Fruit fly (Drosophila melanogaster) whole organism, embryonic: ENCODE measurements around the gene endos.

Source experiments
- Adf1 ChIP-seq: fragments of 200-800 bp; sonication (Bioruptor generic); IDR thresholded peaks from 2 replicates; pipeline ENCODE4 v1.3.6; 2022; ENCODE audit warnings: missing biosample characterization, missing genetic modification characterization
- B-H1 ChIP-seq: fragments of 200-800 bp; sonication (Bioruptor generic); IDR thresholded peaks from 3 replicates; pipeline ENCODE4 v1.3.6; 2022; ENCODE audit warnings: missing biosample characterization, missing genetic modification characterization
- CG10959 ChIP-seq: fragments of 200-800 bp; sonication (Bioruptor generic); IDR thresholded peaks from 2 replicates; pipeline ENCODE4 v1.3.6; 2022; ENCODE audit warnings: missing biosample characterization, missing genetic modification characterization
- CG11504 ChIP-seq: fragments of 200-800 bp; sonication (Bioruptor generic); optimal IDR thresholded peaks from 3 replicates; lab custom pipeline; 2019; ENCODE audit warnings: missing biosample characterization, mild to moderate bottlenecking, missing genetic modification characterization, moderate library complexity
- CG17186 ChIP-seq: fragments of 200-800 bp; sonication (Bioruptor generic); optimal IDR thresholded peaks from 3 replicates; lab custom pipeline; 2017; ENCODE audit warnings: missing biosample characterization, missing genetic modification reagents, missing genetic modification characterization
- CG2129 ChIP-seq: fragments of 200-800 bp; sonication (Bioruptor generic); IDR thresholded peaks from 2 replicates; pipeline ENCODE4 v1.3.6; 2022; ENCODE audit warnings: missing biosample characterization, missing genetic modification characterization; ENCODE audit not compliant: partially characterized antibody
- CG30020 ChIP-seq: fragments of 200-800 bp; optimal IDR thresholded peaks from 2 replicates; lab custom pipeline; 2019; ENCODE audit warnings: missing biosample characterization, mild to moderate bottlenecking, missing genetic modification characterization, moderate library complexity
- CG31224 ChIP-seq: fragments of 200-800 bp; sonication (Bioruptor generic); IDR thresholded peaks from 2 replicates; pipeline ENCODE4 v1.3.6; 2022; ENCODE audit warnings: missing biosample characterization, missing genetic modification characterization
- CG31441 ChIP-seq: fragments of 200-800 bp; sonication (Bioruptor generic); IDR thresholded peaks from 2 replicates; pipeline ENCODE4 v1.3.6; 2022; ENCODE audit warnings: missing biosample characterization, missing genetic modification characterization
- CG32532 ChIP-seq: fragments of 200-800 bp; sonication (Bioruptor generic); IDR thresholded peaks from 2 replicates; pipeline ENCODE4 v1.3.6; 2022; ENCODE audit warnings: missing biosample characterization, missing genetic modification characterization
- CG3995 ChIP-seq: fragments of 200-800 bp; sonication (Bioruptor generic); optimal IDR thresholded peaks from 3 replicates; lab custom pipeline; 2016; ENCODE audit warnings: missing biosample characterization, missing genetic modification characterization
- CG43689 ChIP-seq: fragments of 200-800 bp; sonication (Bioruptor generic); IDR thresholded peaks from 2 replicates; pipeline ENCODE4 v1.3.6; 2022; ENCODE audit warnings: missing biosample characterization, missing genetic modification characterization
- CG6254 ChIP-seq: fragments of 200-800 bp; sonication (Bioruptor generic); optimal IDR thresholded peaks from 3 replicates; lab custom pipeline; 2017; ENCODE audit warnings: mild to moderate bottlenecking, missing biosample characterization, missing genetic modification reagents, missing genetic modification characterization
- CG6813 ChIP-seq: fragments of 200-800 bp; sonication (Bioruptor generic); optimal IDR thresholded peaks from 2 replicates; lab custom pipeline; 2017; ENCODE audit warnings: missing biosample characterization, missing genetic modification characterization, mild to moderate bottlenecking, moderate library complexity, missing genetic modification reagents
- CG7372 ChIP-seq: fragments of 200-800 bp; sonication (Bioruptor generic); IDR thresholded peaks from 2 replicates; pipeline ENCODE4 v1.3.6; 2022; ENCODE audit warnings: missing biosample characterization, missing genetic modification characterization
- CG8281 ChIP-seq: fragments of 200-800 bp; sonication (Bioruptor generic); optimal IDR thresholded peaks from 2 replicates; lab custom pipeline; 2018; ENCODE audit warnings: missing biosample characterization, mild to moderate bottlenecking, missing genetic modification characterization, moderate library complexity
- CG9727 ChIP-seq: fragments of 200-800 bp; sonication (Bioruptor generic); optimal IDR thresholded peaks from 3 replicates; lab custom pipeline; 2017; ENCODE audit warnings: missing biosample characterization, mild to moderate bottlenecking, missing genetic modification characterization
- CG9817 ChIP-seq: fragments of 200-800 bp; sonication (Bioruptor generic); optimal IDR thresholded peaks from 2 replicates; lab custom pipeline; 2018; ENCODE audit warnings: missing biosample characterization, mild to moderate bottlenecking, missing genetic modification characterization, moderate library complexity
- D19B ChIP-seq: fragments of 200-800 bp; sonication (Bioruptor generic); optimal IDR thresholded peaks from 2 replicates; lab custom pipeline; 2017; ENCODE audit warnings: missing biosample characterization, mild to moderate bottlenecking, missing genetic modification characterization
- Doc3 ChIP-seq: fragments of 200-800 bp; sonication (Bioruptor generic); IDR thresholded peaks from 3 replicates; pipeline ENCODE4 v1.3.6; 2022; ENCODE audit warnings: missing biosample characterization, missing genetic modification characterization; ENCODE audit not compliant: partially characterized antibody
- E2f1 ChIP-seq: fragments of 200-800 bp; sonication (Bioruptor generic); IDR thresholded peaks from 2 replicates; pipeline ENCODE4 v1.3.6; 2022; ENCODE audit warnings: missing biosample characterization, missing genetic modification characterization
- H15 ChIP-seq: fragments of 200-800 bp; sonication (Bioruptor generic); IDR thresholded peaks from 3 replicates; pipeline ENCODE4 v1.3.6; 2022; ENCODE audit warnings: missing biosample characterization, missing genetic modification characterization
- Hmx ChIP-seq: fragments of 200-800 bp; sonication (Bioruptor generic); optimal IDR thresholded peaks from 2 replicates; lab custom pipeline; 2016; ENCODE audit warnings: missing biosample characterization, missing genetic modification characterization
- Med ChIP-seq: fragments of 200-800 bp; sonication (Bioruptor generic); peaks from one replicate; lab custom pipeline; 2016; ENCODE audit warnings: missing biosample characterization, missing genetic modification characterization, mild to moderate bottlenecking, inconsistent platforms, moderate library complexity
- ash1 ChIP-seq: fragments of 200-800 bp; sonication (Bioruptor generic); optimal IDR thresholded peaks from 2 replicates; lab custom pipeline; 2018; ENCODE audit warnings: missing biosample characterization, mild to moderate bottlenecking, missing genetic modification characterization
- bab2 ChIP-seq: fragments of 200-800 bp; sonication (Bioruptor generic); optimal IDR thresholded peaks from 2 replicates; lab custom pipeline; 2016; ENCODE audit warnings: missing biosample characterization, missing genetic modification characterization
- bsh ChIP-seq, 2 experiments: fragments of 200-800 bp; sonication (Bioruptor generic); optimal IDR thresholded peaks; 2 replicates each; lab custom pipeline; 2017 to 2018; ENCODE audit warnings: mild to moderate bottlenecking in 2 of 2, missing biosample characterization in 2 of 2, missing genetic modification characterization in 2 of 2, moderate library complexity in 1 of 2
- cad ChIP-seq: fragments of >200 bp; optimal IDR thresholded peaks from 2 replicates; lab custom pipeline; 2017; ENCODE audit warnings: missing biosample characterization, missing genetic modification characterization
- caup ChIP-seq: fragments of 200-800 bp; sonication (Bioruptor generic); optimal IDR thresholded peaks from 3 replicates; lab custom pipeline; 2017; ENCODE audit warnings: missing biosample characterization, mild to moderate bottlenecking, missing genetic modification characterization, moderate library complexity; ENCODE audit not compliant: severe bottlenecking
- croc ChIP-seq: fragments of 200-800 bp; sonication (Bioruptor generic); conservative IDR thresholded peaks from 3 replicates; pipeline ENCODE4 v1.3.6; 2022; ENCODE audit warnings: missing biosample characterization, missing genetic modification characterization
- disco-r ChIP-seq: fragments of 200-800 bp; sonication (Bioruptor generic); optimal IDR thresholded peaks from 2 replicates; lab custom pipeline; 2016; ENCODE audit warnings: missing biosample characterization, missing genetic modification characterization
- fd64A ChIP-seq: fragments of 200-800 bp; sonication (Bioruptor generic); optimal IDR thresholded peaks from 3 replicates; lab custom pipeline; 2018; ENCODE audit warnings: missing biosample characterization, mild to moderate bottlenecking, missing genetic modification characterization
- fu2 ChIP-seq: fragments of 200-800 bp; sonication (Bioruptor generic); optimal IDR thresholded peaks from 2 replicates; lab custom pipeline; 2016; ENCODE audit warnings: missing biosample characterization, missing genetic modification characterization
- hb ChIP-seq: fragments of 200-800 bp; sonication (Bioruptor generic); IDR thresholded peaks from 3 replicates; pipeline ENCODE4 v1.3.6; 2022; ENCODE audit warnings: missing biosample characterization, missing genetic modification characterization; ENCODE audit not compliant: partially characterized antibody
- kni ChIP-seq: fragments of 200-800 bp; sonication (Bioruptor generic); optimal IDR thresholded peaks from 3 replicates; lab custom pipeline; 2017; ENCODE audit warnings: mild to moderate bottlenecking, missing biosample characterization, missing genetic modification reagents, missing genetic modification characterization
- mld ChIP-seq: fragments of 200-800 bp; sonication (Bioruptor generic); IDR thresholded peaks from 3 replicates; pipeline ENCODE4 v1.3.6; 2022; ENCODE audit warnings: missing biosample characterization, missing genetic modification characterization; ENCODE audit not compliant: partially characterized antibody
- nmo ChIP-seq: fragments of 200-800 bp; sonication (Bioruptor generic); optimal IDR thresholded peaks from 2 replicates; lab custom pipeline; 2018; ENCODE audit warnings: missing biosample characterization, mild to moderate bottlenecking, missing genetic modification characterization, moderate library complexity
- onecut ChIP-seq: fragments of 200-800 bp; sonication (Bioruptor generic); IDR thresholded peaks from 2 replicates; pipeline ENCODE4 v1.3.6; 2022; ENCODE audit warnings: missing biosample characterization, missing genetic modification characterization
- org-1 ChIP-seq: fragments of 200-800 bp; sonication (Bioruptor generic); optimal IDR thresholded peaks from 2 replicates; lab custom pipeline; 2017; ENCODE audit warnings: missing biosample characterization, missing genetic modification characterization
- row ChIP-seq: fragments of 200-800 bp; sonication (Bioruptor generic); IDR thresholded peaks from 3 replicates; pipeline ENCODE4 v1.3.6; 2022; ENCODE audit warnings: missing biosample characterization, missing genetic modification characterization
- salm ChIP-seq: fragments of 200-800 bp; sonication (Bioruptor generic); optimal IDR thresholded peaks from 2 replicates; lab custom pipeline; 2018; ENCODE audit warnings: missing biosample characterization, mild to moderate bottlenecking, missing genetic modification characterization
- sens ChIP-seq: fragments of 200-800 bp; sonication (Bioruptor generic); peaks from one replicate; lab custom pipeline; 2016; ENCODE audit warnings: missing biosample characterization, missing genetic modification characterization
- sqz ChIP-seq: fragments of 200-800 bp; sonication (Bioruptor generic); optimal IDR thresholded peaks from 3 replicates; lab custom pipeline; 2018; ENCODE audit warnings: missing biosample characterization, mild to moderate bottlenecking, missing genetic modification characterization
- twi ChIP-seq: fragments of 200-800 bp; optimal IDR thresholded peaks from 2 replicates; lab custom pipeline; 2019; ENCODE audit warnings: missing biosample characterization, mild to moderate bottlenecking, missing genetic modification characterization, moderate library complexity
- usp ChIP-seq: fragments of >200 bp; optimal IDR thresholded peaks from 2 replicates; lab custom pipeline; 2017; ENCODE audit warnings: missing biosample characterization, missing genetic modification characterization
- wek ChIP-seq: fragments of 200-800 bp; sonication (Bioruptor generic); optimal IDR thresholded peaks from 3 replicates; lab custom pipeline; 2018; ENCODE audit warnings: missing biosample characterization, mild to moderate bottlenecking, missing genetic modification characterization, moderate library complexity
- zfh2 ChIP-seq: fragments of 200-800 bp; sonication (Bioruptor generic); optimal IDR thresholded peaks from 2 replicates; lab custom pipeline; 2016; ENCODE audit warnings: missing biosample characterization, missing genetic modification characterization

The endos gene

dm6 chr3L:14036867-14037313, 5.4 kb upstream of the endos start, which contains the start of gene Hsp110 (continued):
- TF ChIP-seq bab2 (GFP tag; lab: Kevin White, UChicago) (no peak), mld (GFP tag; lab: Robert Waterston, UW) (peak; percentile 99), D19B (no peak), nmo (GFP tag; lab: Kevin White, UChicago) (peak; percentile 53), CG7372 (GFP tag; lab: Robert Waterston, UW) (no peak), CG11504 (tag; lab: Kevin White, UChicago) (no peak), CG9727 (no peak), CG3995 (GFP tag; lab: Kevin White, UChicago) (peak; percentile 3), CG17186 (GFP tag; lab: Kevin White, UChicago) (peak; percentile 57), sqz (GFP tag; lab: Kevin White, UChicago) (peak; percentile 98), B-H1 (GFP tag; lab: Robert Waterston, UW) (no peak), CG6254 (GFP tag; lab: Kevin White, UChicago) (peak; percentile 56), Adf1 (GFP tag; lab: Robert Waterston, UW) (0 out of 2 replicates have a peak, but pooled peaks have one; percentile 14), Med (GFP tag; lab: Kevin White, UChicago) (peak; percentile 89), sens (GFP tag; lab: Kevin White, UChicago) (peak; percentile 81), fd64A (GFP tag; lab: Kevin White, UChicago) (no peak), CG30020 (tag; lab: Kevin White, UChicago) (peak; percentile 32), CG31224 (no peak), salm (tag; lab: Kevin White, UChicago) (no peak), CG43689 (GFP tag; lab: Robert Waterston, UW) (no peak), row (GFP tag; lab: Robert Waterston, UW) (0 out of 3 replicates have a peak, but pooled peaks have one; percentile 37), twi (tag; lab: Kevin White, UChicago) (no peak), CG32532 (GFP tag; lab: Robert Waterston, UW) (peak; percentile 53), wek (no peak), CG6813 (GFP tag; lab: Kevin White, UChicago) (no peak), bsh (GFP tag; optimal IDR thresholded peaks at IDR 0.05; lab: Kevin White, UChicago) (peak in 1 of 2 experiments; percentile 4), Doc3 (GFP tag; lab: Robert Waterston, UW) (peak; percentile 95), onecut (GFP tag; lab: Robert Waterston, UW) (peak; percentile 66), zfh2 (peak; percentile 33), hb (GFP tag; lab: Robert Waterston, UW) (peak; percentile 99), CG31441 (GFP tag; lab: Robert Waterston, UW) (no peak), H15 (no peak), CG8281 (tag; lab: Kevin White, UChicago) (no peak), caup (GFP tag; lab: Kevin White, UChicago) (no peak), disco-r (GFP tag; lab: Kevin White, UChicago) (no peak), cad (GFP tag; lab: Kevin White, UChicago) (no peak), CG2129 (GFP tag; lab: Robert Waterston, UW) (peak; percentile 96), ash1 (GFP tag; lab: Kevin White, UChicago) (no peak), croc (GFP tag; lab: Robert Waterston, UW) (no peak)

- no peak for TF ChIP-seq CG10959 (GFP tag; lab: Robert Waterston, UW)
- no peak for TF ChIP-seq CG9817 (tag; lab: Kevin White, UChicago)
- TF ChIP-seq Adf1 (GFP tag; lab: Robert Waterston, UW): no peak
- no peak for TF ChIP-seq kni (GFP tag; lab: Kevin White, UChicago)
- no peak for TF ChIP-seq org-1 (GFP tag; lab: Kevin White, UChicago)
- no peak for TF ChIP-seq E2f1 (GFP tag; lab: Robert Waterston, UW)
- no peak for TF ChIP-seq fu2 (GFP tag; lab: Kevin White, UChicago)
- no peak for TF ChIP-seq Hmx (GFP tag; lab: Kevin White, UChicago)
- TF ChIP-seq usp: no peak
- TF ChIP-seq, all 482 proteins: peak for 0
Observed at dm6 chr3L:14034476-14034875, 3.0 kb upstream of the endos start, which contains the start of gene CG6661. Gene CG6661, plus strand, starts transcription at chr3L:14034776.
